Fruit fly (Drosophila melanogaster): ENCODE measurements around the gene CG11695.

dm6 chrX:11611056-11611644 is 34.5 kb downstream of the CG11695 start:
- TF ChIP-seq CG9948 (tag; optimal IDR thresholded peaks at IDR 0.05) (no peak), CG34367 (tag; optimal IDR thresholded peaks at IDR 0.05) (no peak), CG15710 (tag; optimal IDR thresholded peaks at IDR 0.05) (no peak), CG10348 (GFP tag; IDR thresholded peaks at IDR 0.05) (no peak)

Measured in whole organism, pupa.